Fruit fly (Drosophila melanogaster) whole organism, pupa: ENCODE results near the gene Traf-like.

Experiments
- CG32121 ChIP-seq: fragments of 200-800 bp; sonication (Bioruptor generic); IDR thresholded peaks from 2 replicates; pipeline ENCODE4 v1.3.6; 2022; ENCODE audit warnings: missing biosample characterization, missing genetic modification characterization
- CG4496 ChIP-seq: fragments of 200-800 bp; sonication (Bioruptor generic); IDR thresholded peaks from 3 replicates; pipeline ENCODE4 v1.3.6; 2022; ENCODE audit warnings: missing biosample characterization, missing genetic modification characterization
- CG9948 ChIP-seq: fragments of 200-800 bp; sonication (Bioruptor generic); optimal IDR thresholded peaks from 2 replicates; lab custom pipeline; 2018; ENCODE audit warnings: missing biosample characterization, mild to moderate bottlenecking, missing genetic modification characterization, moderate library complexity
- EcR ChIP-seq: fragments of 200-800 bp; sonication (Bioruptor generic); optimal IDR thresholded peaks from 3 replicates; lab custom pipeline; 2019; ENCODE audit warnings: missing biosample characterization, missing genetic modification characterization, mild to moderate bottlenecking, moderate library complexity, missing genetic modification reagents
- Pif1B ChIP-seq: fragments of 200-800 bp; sonication (Bioruptor generic); optimal IDR thresholded peaks from 3 replicates; lab custom pipeline; 2016; ENCODE audit warnings: missing biosample characterization, missing genetic modification characterization
- rn ChIP-seq: fragments of 200-800 bp; sonication (Bioruptor generic); IDR thresholded peaks from 2 replicates; pipeline ENCODE4 v1.3.6; 2022; ENCODE audit warnings: missing biosample characterization, missing genetic modification characterization

- TF ChIP-seq CG9948 (peak; percentile 62), EcR (GFP tag; lab: Kevin White, UChicago) (no peak), CG32121 (GFP tag; lab: Robert Waterston, UW) (peak; percentile 41; the same call in 1 of the 2 replicates), rn (GFP tag; lab: Robert Waterston, UW) (no peak), CG4496 (GFP tag; lab: Robert Waterston, UW) (peak; percentile 73; the same call in 2 of the 3 replicates), Pif1B (GFP tag; lab: Kevin White, UChicago) (no peak)
Observed at dm6 chrX:16384843-16385726, 29.8 kb upstream of the Traf-like start, which contains the start of the genes CG9992 and CG4239.
